Worm (Caenorhabditis elegans) whole organism, late embryonic: ENCODE measurements around the gene R160.2.
"Not testable (repeated sequence)": the region's sequence is repeated elsewhere in the genome, so short reads cannot be mapped to it uniquely, and the experiment has no call there.

ENCODE experiments used
- C08G9.2 ChIP-seq: sonication (generic microtip); optimal IDR thresholded peaks from 2 replicates; lab custom pipeline; 2016; ENCODE audit warnings: mild to moderate bottlenecking, missing genetic modification characterization, moderate library complexity, missing compliant biosample characterization
- C38D4.7 ChIP-seq: fragments of 200-800 bp; sonication (Bioruptor generic); optimal IDR thresholded peaks from 2 replicates; lab custom pipeline; 2018; ENCODE audit warnings: mild to moderate bottlenecking, missing genetic modification characterization, moderate library complexity, missing compliant biosample characterization
- K02D7.2 ChIP-seq: sonication (generic microtip); optimal IDR thresholded peaks from 2 replicates; lab custom pipeline; 2017; ENCODE audit warnings: mild to moderate bottlenecking, missing genetic modification characterization, missing compliant biosample characterization
- T23F11.4 ChIP-seq: fragments of 200-800 bp; sonication (Bioruptor generic); optimal IDR thresholded peaks from 2 replicates; lab custom pipeline; 2018; ENCODE audit warnings: mild to moderate bottlenecking, missing genetic modification characterization, missing compliant biosample characterization
- Y22D7AL.16 ChIP-seq: sonication (generic microtip); optimal IDR thresholded peaks from 2 replicates; lab custom pipeline; 2016; ENCODE audit warnings: missing genetic modification characterization, missing compliant biosample characterization
- ceh-18 ChIP-seq: sonication (generic microtip); optimal IDR thresholded peaks from 2 replicates; lab custom pipeline; 2016; ENCODE audit warnings: missing genetic modification characterization, missing compliant biosample characterization
- ceh-22 ChIP-seq: sonication (generic microtip); optimal IDR thresholded peaks from 2 replicates; lab custom pipeline; 2017; ENCODE audit warnings: missing biosample characterization, missing genetic modification characterization
- ceh-9 ChIP-seq: sonication (generic microtip); optimal IDR thresholded peaks from 2 replicates; lab custom pipeline; 2016; ENCODE audit warnings: mild to moderate bottlenecking, missing genetic modification characterization, inconsistent platforms, missing compliant biosample characterization
- dmd-4 ChIP-seq: sonication (generic microtip); optimal IDR thresholded peaks from 2 replicates; lab custom pipeline; 2016; ENCODE audit warnings: borderline replicate concordance, missing genetic modification characterization, missing compliant biosample characterization
- dve-1 ChIP-seq: sonication (generic microtip); optimal IDR thresholded peaks from 2 replicates; lab custom pipeline; 2017; ENCODE audit warnings: antibody characterized with exemption, mild to moderate bottlenecking, missing genetic modification characterization, missing compliant biosample characterization
- elt-2 ChIP-seq: sonication (generic microtip); optimal IDR thresholded peaks from 2 replicates; lab custom pipeline; 2016; ENCODE audit warnings: missing genetic modification reagents, missing genetic modification characterization, missing compliant biosample characterization
- elt-4 ChIP-seq: sonication (generic microtip); optimal IDR thresholded peaks from 2 replicates; lab custom pipeline; 2016; ENCODE audit warnings: missing genetic modification characterization, missing compliant biosample characterization
- eyg-1 ChIP-seq: sonication (generic microtip); optimal IDR thresholded peaks from 2 replicates; lab custom pipeline; 2016; ENCODE audit warnings: missing genotype, missing genetic modification characterization, missing compliant biosample characterization
- fkh-10 ChIP-seq: fragments of 150-350 bp; optimal IDR thresholded peaks from 2 replicates; lab custom pipeline; 2014; ENCODE audit warnings: missing biosample characterization, missing genetic modification reagents, missing genetic modification characterization
- fkh-6 ChIP-seq: sonication (generic microtip); optimal IDR thresholded peaks from 2 replicates; lab custom pipeline; 2016; ENCODE audit warnings: missing genetic modification characterization, missing compliant biosample characterization
- gmeb-2 ChIP-seq: sonication (generic microtip); optimal IDR thresholded peaks from 2 replicates; lab custom pipeline; 2016; ENCODE audit warnings: missing genetic modification characterization, inconsistent platforms, missing compliant biosample characterization
- hlh-6 ChIP-seq: sonication (generic microtip); optimal IDR thresholded peaks from 2 replicates; lab custom pipeline; 2016; ENCODE audit warnings: missing genotype, missing genetic modification characterization, missing compliant biosample characterization
- hlh-8 ChIP-seq: sonication (generic microtip); optimal IDR thresholded peaks from 2 replicates; lab custom pipeline; 2016; ENCODE audit warnings: missing genotype, missing genetic modification characterization, missing compliant biosample characterization
- lim-6 ChIP-seq: sonication (generic microtip); optimal IDR thresholded peaks from 2 replicates; lab custom pipeline; 2016; ENCODE audit warnings: missing genetic modification characterization, missing compliant biosample characterization
- mec-3 ChIP-seq: sonication (generic microtip); optimal IDR thresholded peaks from 2 replicates; lab custom pipeline; 2016; ENCODE audit warnings: borderline replicate concordance, missing genetic modification characterization, missing compliant biosample characterization
- nfya-1 ChIP-seq: sonication (generic microtip); optimal IDR thresholded peaks from 2 replicates; lab custom pipeline; 2017; ENCODE audit warnings: missing genetic modification characterization, mild to moderate bottlenecking, missing compliant biosample characterization, antibody characterized with exemption, moderate library complexity
- pag-3 ChIP-seq: sonication (generic microtip); optimal IDR thresholded peaks from 2 replicates; lab custom pipeline; 2016; ENCODE audit warnings: missing compliant biosample characterization, missing genetic modification characterization, borderline replicate concordance
- pax-1 ChIP-seq: fragments of 150-350 bp; optimal IDR thresholded peaks from 2 replicates; lab custom pipeline; 2014; ENCODE audit warnings: missing biosample characterization, missing genetic modification characterization
- pha-2 ChIP-seq: sonication (generic microtip); optimal IDR thresholded peaks from 2 replicates; lab custom pipeline; 2017; ENCODE audit warnings: mild to moderate bottlenecking, missing genetic modification characterization, missing compliant biosample characterization
- pqm-1 ChIP-seq: sonication (generic microtip); optimal IDR thresholded peaks from 2 replicates; lab custom pipeline; 2016; ENCODE audit warnings: missing genetic modification characterization, missing compliant biosample characterization
- sox-2 ChIP-seq: fragments of 200-800 bp; sonication (Bioruptor generic); IDR thresholded peaks from 2 replicates; pipeline ENCODE4 v1.3.6; 2022; ENCODE audit warnings: missing genetic modification reagents, missing genetic modification characterization, missing compliant biosample characterization
- sox-4 ChIP-seq: sonication (generic microtip); optimal IDR thresholded peaks from 2 replicates; lab custom pipeline; 2017; ENCODE audit warnings: mild to moderate bottlenecking, missing genetic modification characterization, inconsistent platforms, missing compliant biosample characterization
- syd-9 ChIP-seq: sonication (generic microtip); optimal IDR thresholded peaks from 2 replicates; lab custom pipeline; 2016; ENCODE audit warnings: mild to moderate bottlenecking, missing genetic modification characterization, moderate library complexity, missing compliant biosample characterization
- tbx-7 ChIP-seq: sonication (generic microtip); optimal IDR thresholded peaks from 2 replicates; lab custom pipeline; 2016; ENCODE audit warnings: missing genotype, missing genetic modification characterization, missing compliant biosample characterization
- unc-3 ChIP-seq, 2 experiments: fragments of 200-800 bp in 1 of 2; sonication (Bioruptor generic) in 1 of 2; sonication (generic microtip) in 1 of 2; conservative IDR thresholded peaks in 1 of 2; optimal IDR thresholded peaks in 1 of 2; 2 replicates each; pipeline versions ENCODE4 v1.3.6 to Lab custom; 2016 to 2022; ENCODE audit warnings: missing compliant biosample characterization in 2 of 2, missing genetic modification characterization in 2 of 2, missing genetic modification reagents in 1 of 2
- unc-55 ChIP-seq: sonication (generic microtip); optimal IDR thresholded peaks from 2 replicates; lab custom pipeline; 2017; ENCODE audit warnings: missing biosample characterization, missing genetic modification reagents, missing genetic modification characterization
- zip-5 ChIP-seq: sonication (generic microtip); optimal IDR thresholded peaks from 2 replicates; lab custom pipeline; 2016; ENCODE audit warnings: missing genetic modification characterization, missing compliant biosample characterization
- ztf-16 ChIP-seq: sonication (generic microtip); optimal IDR thresholded peaks from 2 replicates; lab custom pipeline; 2017; ENCODE audit warnings: missing genetic modification characterization, missing compliant biosample characterization

Gene R160.2

ce11 chrX:4350198-4350597 lies 26.5 kb downstream of the R160.2 start, which contains the start of gene F14H12.2:
Gene F14H12.2, plus strand, starts transcription at chrX:4350498.
- no peak for TF ChIP-seq sox-4 (tag; lab: Kevin White, UChicago)
- TF ChIP-seq C08G9.2, result no peak
- TF ChIP-seq lim-6 (tag; lab: Kevin White, UChicago), result no peak
- TF ChIP-seq ceh-18 (tag; lab: Kevin White, UChicago), result no peak
- no peak for TF ChIP-seq zip-5
- TF ChIP-seq sox-2, result no peak
- TF ChIP-seq K02D7.2 (tag; lab: Kevin White, UChicago), result no peak
- TF ChIP-seq fkh-10 (GFP tag; lab: Kevin White, UChicago), result no peak
- no peak for TF ChIP-seq pag-3 (tag; lab: Kevin White, UChicago)
- no peak for TF ChIP-seq unc-3 (GFP tag; conservative IDR thresholded peaks at IDR 0.05; lab: Robert Waterston, UW)
- no peak for TF ChIP-seq unc-3 (tag; optimal IDR thresholded peaks at IDR 0.05; lab: Kevin White, UChicago)
- no peak for TF ChIP-seq dmd-4 (tag; lab: Kevin White, UChicago)
- TF ChIP-seq eyg-1, result no peak
- TF ChIP-seq ceh-22, result no peak
- TF ChIP-seq syd-9 (tag; lab: Kevin White, UChicago), result no peak

ce11 chrX:4343915-4344314 lies 32.8 kb downstream of the R160.2 start, which contains the start of gene F14H12.3:
Gene F14H12.3, plus strand, starts transcription at chrX:4344215.
- no peak for TF ChIP-seq ceh-22
- no peak for TF ChIP-seq unc-3 (GFP tag; conservative IDR thresholded peaks at IDR 0.05; lab: Robert Waterston, UW)
- no peak for TF ChIP-seq unc-3 (tag; optimal IDR thresholded peaks at IDR 0.05; lab: Kevin White, UChicago)
- no peak for TF ChIP-seq zip-5
- TF ChIP-seq mec-3 (tag; lab: Kevin White, UChicago), result no peak
- no peak for TF ChIP-seq hlh-8 (tag; lab: Kevin White, UChicago)
- no peak for TF ChIP-seq Y22D7AL.16
- TF ChIP-seq fkh-6 (tag; lab: Kevin White, UChicago), result no peak
- TF ChIP-seq sox-4 (tag; lab: Kevin White, UChicago), result no peak
- no peak for TF ChIP-seq gmeb-2 (tag; lab: Kevin White, UChicago)
- TF ChIP-seq, all 69 proteins: peak for 0

- TF ChIP-seq ztf-16 (tag; lab: Kevin White, UChicago) (no peak), nfya-1 (tag; lab: Kevin White, UChicago) (no peak), hlh-6 (tag; lab: Kevin White, UChicago) (no peak), mec-3 (tag; lab: Kevin White, UChicago) (no peak), C38D4.7 (GFP tag; lab: Kevin White, UChicago) (no peak), fkh-10 (GFP tag; lab: Kevin White, UChicago) (no peak), tbx-7 (tag; lab: Kevin White, UChicago) (no peak), fkh-6 (tag; lab: Kevin White, UChicago) (no peak), unc-55 (no peak), pqm-1 (no peak), sox-2 (no peak), dve-1 (tag; lab: Kevin White, UChicago) (no peak), ceh-9 (tag; lab: Kevin White, UChicago) (no peak)
Measured at ce11 chrX:4342730-4343129, 34.0 kb downstream of the R160.2 start.

ce11 chrX:4339332-4339731 lies 37.4 kb downstream of the R160.2 start, which contains the start of gene cst-1:
Gene cst-1, plus strand, starts transcription at chrX:4339632.
- not testable (repeated sequence) for TF ChIP-seq elt-2, elt-4, ceh-18 (tag; lab: Kevin White, UChicago)

ce11 chrX:4335950-4336349 lies 40.8 kb downstream of the R160.2 start, which contains the start of gene cst-2:
Gene cst-2, minus strand, starts transcription at chrX:4336050.
- TF ChIP-seq pha-2 (tag; lab: Kevin White, UChicago); T23F11.4 (GFP tag; lab: Kevin White, UChicago); pax-1: not testable (repeated sequence)
- TF ChIP-seq, all 69 proteins: peak for 0; not testable (repeated sequence) for 69
